Worm (Caenorhabditis elegans) whole organism, late embryonic: ENCODE data around the gene F14D2.11.

Source experiments
- K09A11.1 ChIP-seq: sonication (generic microtip); optimal IDR thresholded peaks from 2 replicates; lab custom pipeline; 2017; ENCODE audit warnings: antibody characterized with exemption, mild to moderate bottlenecking, missing genetic modification characterization, missing compliant biosample characterization; ENCODE audit not compliant: insufficient read depth
- T23F11.4 ChIP-seq: fragments of 200-800 bp; sonication (Bioruptor generic); optimal IDR thresholded peaks from 2 replicates; lab custom pipeline; 2018; ENCODE audit warnings: mild to moderate bottlenecking, missing genetic modification characterization, missing compliant biosample characterization
- Y22D7AL.16 ChIP-seq: sonication (generic microtip); optimal IDR thresholded peaks from 2 replicates; lab custom pipeline; 2016; ENCODE audit warnings: missing genetic modification characterization, missing compliant biosample characterization
- ahr-1 ChIP-seq: sonication (generic microtip); optimal IDR thresholded peaks from 2 replicates; lab custom pipeline; 2016; ENCODE audit warnings: missing genetic modification characterization, missing compliant biosample characterization
- ama-1 ChIP-seq: fragments of 150-350 bp; optimal IDR thresholded peaks from 2 replicates; lab custom pipeline; 2014
- ceh-14 ChIP-seq: sonication (generic microtip); optimal IDR thresholded peaks from 2 replicates; lab custom pipeline; 2016; ENCODE audit warnings: missing genotype, missing genetic modification characterization, missing compliant biosample characterization
- ceh-2 ChIP-seq: sonication (generic microtip); optimal IDR thresholded peaks from 2 replicates; lab custom pipeline; 2016; ENCODE audit warnings: missing genotype, missing genetic modification characterization, missing compliant biosample characterization
- ceh-24 ChIP-seq: sonication (generic microtip); optimal IDR thresholded peaks from 2 replicates; lab custom pipeline; 2016; ENCODE audit warnings: mild to moderate bottlenecking, missing genetic modification characterization, missing compliant biosample characterization
- ceh-30 ChIP-seq: fragments of 150-350 bp; optimal IDR thresholded peaks from 2 replicates; lab custom pipeline; 2014; ENCODE audit warnings: missing biosample characterization, missing genetic modification characterization
- ceh-34 ChIP-seq: sonication (generic microtip); optimal IDR thresholded peaks from 2 replicates; lab custom pipeline; 2016; ENCODE audit warnings: mild to moderate bottlenecking, missing genetic modification characterization, missing compliant biosample characterization
- ceh-45 ChIP-seq: fragments of 200-800 bp; sonication (Bioruptor generic); IDR thresholded peaks from 2 replicates; pipeline ENCODE4 v1.3.6; 2022; ENCODE audit warnings: missing genetic modification reagents, missing genetic modification characterization, missing compliant biosample characterization
- ceh-48 ChIP-seq: sonication (generic microtip); optimal IDR thresholded peaks from 2 replicates; lab custom pipeline; 2016; ENCODE audit warnings: missing genetic modification characterization, inconsistent platforms, missing compliant biosample characterization
- ceh-9 ChIP-seq: sonication (generic microtip); optimal IDR thresholded peaks from 2 replicates; lab custom pipeline; 2016; ENCODE audit warnings: mild to moderate bottlenecking, missing genetic modification characterization, inconsistent platforms, missing compliant biosample characterization
- che-1 ChIP-seq: sonication (generic microtip); optimal IDR thresholded peaks from 2 replicates; lab custom pipeline; 2016; ENCODE audit warnings: mild to moderate bottlenecking, missing genetic modification characterization, missing compliant biosample characterization
- dmd-4 ChIP-seq: sonication (generic microtip); optimal IDR thresholded peaks from 2 replicates; lab custom pipeline; 2016; ENCODE audit warnings: borderline replicate concordance, missing genetic modification characterization, missing compliant biosample characterization
- dve-1 ChIP-seq: sonication (generic microtip); optimal IDR thresholded peaks from 2 replicates; lab custom pipeline; 2017; ENCODE audit warnings: antibody characterized with exemption, mild to moderate bottlenecking, missing genetic modification characterization, missing compliant biosample characterization
- elt-2 ChIP-seq: sonication (generic microtip); optimal IDR thresholded peaks from 2 replicates; lab custom pipeline; 2016; ENCODE audit warnings: missing genetic modification reagents, missing genetic modification characterization, missing compliant biosample characterization
- elt-4 ChIP-seq: sonication (generic microtip); optimal IDR thresholded peaks from 2 replicates; lab custom pipeline; 2016; ENCODE audit warnings: missing genetic modification characterization, missing compliant biosample characterization
- fax-1 ChIP-seq: sonication (generic microtip); optimal IDR thresholded peaks from 2 replicates; lab custom pipeline; 2016; ENCODE audit warnings: missing genotype, missing genetic modification characterization, missing compliant biosample characterization
- fkh-6 ChIP-seq: sonication (generic microtip); optimal IDR thresholded peaks from 2 replicates; lab custom pipeline; 2016; ENCODE audit warnings: missing genetic modification characterization, missing compliant biosample characterization
- hlh-13 ChIP-seq: fragments of 200-800 bp; sonication (Bioruptor generic); optimal IDR thresholded peaks from 2 replicates; lab custom pipeline; 2018; ENCODE audit warnings: mild to moderate bottlenecking, missing genetic modification characterization, missing compliant biosample characterization
- hlh-30 ChIP-seq: sonication (generic microtip); optimal IDR thresholded peaks from 2 replicates; lab custom pipeline; 2017; ENCODE audit warnings: antibody characterized with exemption, missing genetic modification characterization, missing compliant biosample characterization; ENCODE audit not compliant: insufficient read depth
- lim-6 ChIP-seq: sonication (generic microtip); optimal IDR thresholded peaks from 2 replicates; lab custom pipeline; 2016; ENCODE audit warnings: missing genetic modification characterization, missing compliant biosample characterization
- lin-11 ChIP-seq: fragments of 200-800 bp; sonication (Bioruptor generic); optimal IDR thresholded peaks from 2 replicates; lab custom pipeline; 2018; ENCODE audit warnings: mild to moderate bottlenecking, missing genetic modification characterization, missing compliant biosample characterization
- nhr-232 ChIP-seq: sonication (generic microtip); optimal IDR thresholded peaks from 2 replicates; lab custom pipeline; 2016; ENCODE audit warnings: missing genetic modification characterization, missing compliant biosample characterization
- pag-3 ChIP-seq: sonication (generic microtip); optimal IDR thresholded peaks from 2 replicates; lab custom pipeline; 2016; ENCODE audit warnings: missing compliant biosample characterization, missing genetic modification characterization, borderline replicate concordance
- pax-1 ChIP-seq: fragments of 150-350 bp; optimal IDR thresholded peaks from 2 replicates; lab custom pipeline; 2014; ENCODE audit warnings: missing biosample characterization, missing genetic modification characterization
- pha-2 ChIP-seq: sonication (generic microtip); optimal IDR thresholded peaks from 2 replicates; lab custom pipeline; 2017; ENCODE audit warnings: mild to moderate bottlenecking, missing genetic modification characterization, missing compliant biosample characterization
- rnt-1 ChIP-seq: sonication (generic microtip); optimal IDR thresholded peaks from 2 replicates; lab custom pipeline; 2016; ENCODE audit warnings: missing genetic modification characterization, missing compliant biosample characterization
- sox-2 ChIP-seq: fragments of 200-800 bp; sonication (Bioruptor generic); IDR thresholded peaks from 2 replicates; pipeline ENCODE4 v1.3.6; 2022; ENCODE audit warnings: missing genetic modification reagents, missing genetic modification characterization, missing compliant biosample characterization
- syd-9 ChIP-seq: sonication (generic microtip); optimal IDR thresholded peaks from 2 replicates; lab custom pipeline; 2016; ENCODE audit warnings: mild to moderate bottlenecking, missing genetic modification characterization, moderate library complexity, missing compliant biosample characterization
- tbx-7 ChIP-seq: sonication (generic microtip); optimal IDR thresholded peaks from 2 replicates; lab custom pipeline; 2016; ENCODE audit warnings: missing genotype, missing genetic modification characterization, missing compliant biosample characterization
- ttx-3 ChIP-seq: sonication (generic microtip); optimal IDR thresholded peaks from 2 replicates; lab custom pipeline; 2016; ENCODE audit warnings: missing genetic modification reagents, missing genetic modification characterization, missing compliant biosample characterization
- unc-3 ChIP-seq, 2 experiments: fragments of 200-800 bp in 1 of 2; sonication (Bioruptor generic) in 1 of 2; sonication (generic microtip) in 1 of 2; conservative IDR thresholded peaks in 1 of 2; optimal IDR thresholded peaks in 1 of 2; 2 replicates each; pipeline versions ENCODE4 v1.3.6 to Lab custom; 2016 to 2022; ENCODE audit warnings: missing compliant biosample characterization in 2 of 2, missing genetic modification characterization in 2 of 2, missing genetic modification reagents in 1 of 2
- unc-42 ChIP-seq: sonication (generic microtip); optimal IDR thresholded peaks from 2 replicates; lab custom pipeline; 2016; ENCODE audit warnings: missing genotype, missing genetic modification characterization, missing compliant biosample characterization
- unc-55 ChIP-seq: sonication (generic microtip); optimal IDR thresholded peaks from 2 replicates; lab custom pipeline; 2017; ENCODE audit warnings: missing biosample characterization, missing genetic modification reagents, missing genetic modification characterization
- unc-86 ChIP-seq: sonication (generic microtip); optimal IDR thresholded peaks from 2 replicates; lab custom pipeline; 2016; ENCODE audit warnings: missing genetic modification characterization, missing compliant biosample characterization
- ztf-16 ChIP-seq: sonication (generic microtip); optimal IDR thresholded peaks from 2 replicates; lab custom pipeline; 2017; ENCODE audit warnings: missing genetic modification characterization, missing compliant biosample characterization

The F14D2.11 gene

ce11 chrII:3322257-3322656 is 19.6 kb downstream of the F14D2.11 start, which contains the start of gene Y46D2A.1:
Gene Y46D2A.1, plus strand, starts transcription at chrII:3322557.
- TF ChIP-seq ttx-3 (no peak), dmd-4 (tag; lab: Kevin White, UChicago) (no peak), unc-3 (GFP tag; conservative IDR thresholded peaks at IDR 0.05; lab: Robert Waterston, UW) (no peak), unc-3 (tag; optimal IDR thresholded peaks at IDR 0.05; lab: Kevin White, UChicago) (no peak), elt-4 (tag; lab: Kevin White, UChicago) (no peak), fax-1 (tag; lab: Kevin White, UChicago) (no peak), hlh-13 (no peak), ahr-1 (tag; lab: Kevin White, UChicago) (no peak)

DNA sequence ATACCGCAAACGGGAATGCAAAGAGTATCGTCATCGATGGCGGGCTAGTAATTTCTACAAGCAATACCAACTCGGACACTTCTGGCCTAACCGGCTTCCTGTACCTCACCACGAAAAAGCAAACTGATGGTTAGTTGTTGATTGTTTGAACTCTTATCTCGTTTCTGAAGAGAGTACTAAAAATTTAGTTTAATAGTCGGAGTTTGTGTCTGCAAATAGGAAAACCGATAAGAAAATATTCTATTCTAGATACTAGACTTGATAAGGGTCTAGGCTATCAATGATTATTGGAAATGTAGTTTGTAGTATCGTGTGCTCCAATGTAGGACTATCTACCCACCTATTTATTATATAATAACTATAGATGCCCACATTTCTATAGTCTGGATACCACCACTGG is 23.1 kb downstream of the F14D2.11 start:
- no peak for TF ChIP-seq lim-6
- peak; percentile 76 for TF ChIP-seq elt-2 (tag; lab: Kevin White, UChicago)

- no peak for TF ChIP-seq Y22D7AL.16 (tag; lab: Kevin White, UChicago)
- no peak for TF ChIP-seq pax-1 (tag; lab: Kevin White, UChicago)
- no peak for TF ChIP-seq K09A11.1 (tag; lab: Kevin White, UChicago)
- no peak for TF ChIP-seq sox-2
- no peak for TF ChIP-seq fax-1 (tag; lab: Kevin White, UChicago)
- no peak for TF ChIP-seq dve-1
- TF ChIP-seq ceh-45 (GFP tag; lab: Robert Waterston, UW) = no peak
- TF ChIP-seq ceh-34 (tag; lab: Kevin White, UChicago) = no peak
- TF ChIP-seq syd-9 (tag; lab: Kevin White, UChicago) = no peak
- TF ChIP-seq pha-2 (tag; lab: Kevin White, UChicago) = no peak
- TF ChIP-seq ceh-14 (tag; lab: Kevin White, UChicago) = no peak
- TF ChIP-seq T23F11.4 (GFP tag; lab: Kevin White, UChicago) = no peak
- no peak for TF ChIP-seq hlh-13
- no peak for TF ChIP-seq ztf-16 (tag; lab: Kevin White, UChicago)
- no peak for TF ChIP-seq ceh-48 (tag; lab: Kevin White, UChicago)
- TF ChIP-seq ceh-30 = no peak
- no peak for TF ChIP-seq dmd-4 (tag; lab: Kevin White, UChicago)
- TF ChIP-seq pag-3 = no peak
- no peak for TF ChIP-seq ceh-2 (tag; lab: Kevin White, UChicago)
- no peak for TF ChIP-seq unc-3 (GFP tag; conservative IDR thresholded peaks at IDR 0.05; lab: Robert Waterston, UW)
- TF ChIP-seq unc-3 (tag; optimal IDR thresholded peaks at IDR 0.05; lab: Kevin White, UChicago) = no peak
Observed at ce11 chrII:3313442-3313841, 28.4 kb downstream of the F14D2.11 start, which contains the start of gene F39E9.6. Gene F39E9.6, minus strand, starts transcription at chrII:3313542.

ce11 chrII:3310957-3311657 is 30.8 kb downstream of the F14D2.11 start:
- TF ChIP-seq ceh-9 (tag; lab: Kevin White, UChicago) (no peak), rnt-1 (tag; lab: Kevin White, UChicago) (peak; percentile 12), elt-2 (tag; lab: Kevin White, UChicago) (peak; percentile 68), unc-42 (no peak), ceh-30 (no peak), ceh-48 (tag; lab: Kevin White, UChicago) (peak; percentile 73), che-1 (tag; lab: Kevin White, UChicago) (no peak), lin-11 (tag; lab: Kevin White, UChicago) (no peak), pax-1 (tag; lab: Kevin White, UChicago) (no peak), fax-1 (tag; lab: Kevin White, UChicago) (no peak), tbx-7 (tag; lab: Kevin White, UChicago) (no peak)

- TF ChIP-seq unc-55 (peak; percentile 21), pax-1 (tag; lab: Kevin White, UChicago) (no peak), unc-86 (tag; lab: Kevin White, UChicago) (no peak), nhr-232 (no peak), ceh-30 (no peak), ztf-16 (tag; lab: Kevin White, UChicago) (no peak), hlh-30 (tag; lab: Kevin White, UChicago) (no peak), ceh-24 (tag; lab: Kevin White, UChicago) (no peak), Y22D7AL.16 (tag; lab: Kevin White, UChicago) (no peak), fkh-6 (no peak), fax-1 (tag; lab: Kevin White, UChicago) (no peak), ama-1 (lab: Kevin White, UChicago) (peak; percentile 4), ceh-48 (tag; lab: Kevin White, UChicago) (peak; percentile 45), che-1 (tag; lab: Kevin White, UChicago) (no peak)
- TF ChIP-seq, all 69 proteins: peak for 3
Observed at ce11 chrII:3303582-3303981, 38.3 kb downstream of the F14D2.11 start.
